Worm (Caenorhabditis elegans): ENCODE measurements around the gene obr-2.

DNA sequence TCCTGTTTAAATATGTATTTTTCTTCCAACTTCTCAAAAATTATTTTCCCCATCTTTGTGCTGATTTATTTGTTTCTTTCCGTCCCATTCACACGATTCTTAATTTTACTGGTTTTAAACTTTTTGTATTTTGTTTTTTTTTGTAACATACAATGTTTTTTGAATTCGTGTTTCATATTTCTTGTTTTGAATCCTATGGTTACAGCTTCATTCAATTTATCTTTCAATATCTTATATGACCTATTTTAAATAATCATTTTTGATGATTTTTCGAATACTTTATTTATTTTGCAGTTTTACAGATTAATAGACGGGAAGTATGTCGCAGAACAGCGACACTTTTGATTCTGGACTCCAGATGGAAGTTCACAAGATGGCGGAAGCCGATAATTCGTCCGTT is 9.3 kb downstream of the obr-2 start, which contains the start of gene hrde-2:
- TF ChIP-seq nhr-237 (tag; optimal IDR thresholded peaks at IDR 0.05) (no peak), ces-1 (GFP tag; optimal IDR thresholded peaks at IDR 0.05) (no peak), unc-62 (GFP tag; optimal IDR thresholded peaks at IDR 0.05) (no peak), lsy-2 (tag; optimal IDR thresholded peaks at IDR 0.05) (no peak), nhr-28 (tag; optimal IDR thresholded peaks at IDR 0.05) (no peak), mep-1 (tag; optimal IDR thresholded peaks at IDR 0.05) (no peak), blmp-1 (tag; optimal IDR thresholded peaks at IDR 0.05) (no peak), ztf-11 (tag; optimal IDR thresholded peaks at IDR 0.05) (no peak), ceh-43 (GFP tag; optimal IDR thresholded peaks at IDR 0.05) (no peak), lin-13 (tag; optimal IDR thresholded peaks at IDR 0.05) (no peak), nhr-76 (tag; optimal IDR thresholded peaks at IDR 0.05) (no peak), ceh-39 (tag; optimal IDR thresholded peaks at IDR 0.05) (no peak), tbx-8 (GFP tag; optimal IDR thresholded peaks at IDR 0.05) (no peak), snpc-4 (tag; optimal IDR thresholded peaks at IDR 0.05) (no peak)
